Fruit fly (Drosophila melanogaster) whole organism, embryonic: Measurements from ENCODE around the gene Set2.
A peak's percentile ranks its signal among the peaks of the same experiment; 100 is the strongest.

Source experiments
- CG10147 ChIP-seq: fragments of 200-800 bp; sonication (Bioruptor generic); optimal IDR thresholded peaks from 2 replicates; lab custom pipeline; 2019; ENCODE audit warnings: missing biosample characterization, mild to moderate bottlenecking, missing genetic modification characterization, moderate library complexity
- CG10209 ChIP-seq: fragments of 200-800 bp; sonication (Bioruptor generic); optimal IDR thresholded peaks from 3 replicates; lab custom pipeline; 2017; ENCODE audit warnings: missing biosample characterization, mild to moderate bottlenecking, missing genetic modification characterization, missing genetic modification reagents
- CG1024 ChIP-seq: fragments of 200-800 bp; sonication (Bioruptor generic); IDR thresholded peaks from 2 replicates; pipeline ENCODE4 v1.3.6; 2022; ENCODE audit warnings: missing biosample characterization, missing genetic modification characterization
- CG10274 ChIP-seq: fragments of 200-800 bp; sonication (Bioruptor generic); optimal IDR thresholded peaks from 3 replicates; lab custom pipeline; 2017; ENCODE audit warnings: missing biosample characterization, mild to moderate bottlenecking, missing genetic modification characterization
- CG10431 ChIP-seq: fragments of 200-800 bp; sonication (Bioruptor generic); optimal IDR thresholded peaks from 3 replicates; lab custom pipeline; 2018; ENCODE audit warnings: missing biosample characterization, mild to moderate bottlenecking, missing genetic modification characterization
- CG11456 ChIP-seq: fragments of 200-800 bp; sonication (Bioruptor generic); IDR thresholded peaks from 3 replicates; pipeline ENCODE4 v1.3.6; 2022; ENCODE audit warnings: missing biosample characterization, missing genetic modification characterization
- CG12236 ChIP-seq: fragments of 200-800 bp; sonication (Bioruptor generic); optimal IDR thresholded peaks from 2 replicates; lab custom pipeline; 2016; ENCODE audit warnings: missing biosample characterization, missing genetic modification characterization
- CG12299 ChIP-seq: fragments of 200-800 bp; sonication (Bioruptor generic); optimal IDR thresholded peaks from 2 replicates; lab custom pipeline; 2018; ENCODE audit warnings: missing biosample characterization, mild to moderate bottlenecking, missing genetic modification characterization
- CG12769 ChIP-seq: fragments of 200-800 bp; sonication (Bioruptor generic); optimal IDR thresholded peaks from 2 replicates; lab custom pipeline; 2019; ENCODE audit warnings: missing biosample characterization, mild to moderate bottlenecking, missing genetic modification characterization, moderate library complexity
- CG15479 ChIP-seq: fragments of 200-800 bp; sonication (Bioruptor generic); optimal IDR thresholded peaks from 3 replicates; lab custom pipeline; 2019; ENCODE audit warnings: missing biosample characterization, mild to moderate bottlenecking, missing genetic modification characterization, moderate library complexity
- CG1602 ChIP-seq: fragments of 200-800 bp; sonication (Bioruptor generic); optimal IDR thresholded peaks from 3 replicates; lab custom pipeline; 2016; ENCODE audit warnings: missing biosample characterization, missing genetic modification characterization
- CG16813 ChIP-seq: fragments of 200-800 bp; sonication (Bioruptor generic); IDR thresholded peaks from 3 replicates; pipeline ENCODE4 v1.3.6; 2022; ENCODE audit warnings: missing biosample characterization, missing genetic modification characterization; ENCODE audit not compliant: partially characterized antibody
- CG16863 ChIP-seq: fragments of 200-800 bp; sonication (Bioruptor generic); optimal IDR thresholded peaks from 3 replicates; lab custom pipeline; 2016; ENCODE audit warnings: missing biosample characterization, missing genetic modification characterization
- CG17568 ChIP-seq: fragments of 200-800 bp; sonication (Bioruptor generic); optimal IDR thresholded peaks from 2 replicates; lab custom pipeline; 2018; ENCODE audit warnings: missing biosample characterization, mild to moderate bottlenecking, missing genetic modification characterization, moderate library complexity
- CG18599 ChIP-seq: fragments of 200-800 bp; sonication (Bioruptor generic); optimal IDR thresholded peaks from 3 replicates; lab custom pipeline; 2017; ENCODE audit warnings: missing biosample characterization, missing genetic modification characterization, mild to moderate bottlenecking, moderate library complexity, missing genetic modification reagents
- CG2202 ChIP-seq: fragments of 200-800 bp; sonication (Bioruptor generic); optimal IDR thresholded peaks from 2 replicates; lab custom pipeline; 2018; ENCODE audit warnings: missing biosample characterization, mild to moderate bottlenecking, missing genetic modification characterization
- CG2889 ChIP-seq: fragments of 200-800 bp; sonication (Bioruptor generic); IDR thresholded peaks from 3 replicates; pipeline ENCODE4 v1.3.6; 2022; ENCODE audit warnings: missing biosample characterization, missing genetic modification characterization
- CG30020 ChIP-seq: fragments of 200-800 bp; optimal IDR thresholded peaks from 2 replicates; lab custom pipeline; 2019; ENCODE audit warnings: missing biosample characterization, mild to moderate bottlenecking, missing genetic modification characterization, moderate library complexity
- CG32767 ChIP-seq: fragments of 200-800 bp; sonication (Bioruptor generic); IDR thresholded peaks from 2 replicates; pipeline ENCODE4 v1.3.6; 2022; ENCODE audit warnings: missing biosample characterization, missing genetic modification characterization
- CG32772 ChIP-seq: fragments of 200-800 bp; sonication (Bioruptor generic); IDR thresholded peaks from 2 replicates; pipeline ENCODE4 v1.3.6; 2022; ENCODE audit warnings: missing biosample characterization, missing genetic modification characterization
- CG3838 ChIP-seq: fragments of 200-800 bp; sonication (Bioruptor generic); optimal IDR thresholded peaks from 3 replicates; lab custom pipeline; 2016; ENCODE audit warnings: missing biosample characterization, missing genetic modification characterization
- CG3847 ChIP-seq: fragments of 200-800 bp; sonication (Bioruptor generic); IDR thresholded peaks from 2 replicates; pipeline ENCODE4 v1.3.6; 2022; ENCODE audit warnings: missing biosample characterization, missing genetic modification characterization
- CG3995 ChIP-seq: fragments of 200-800 bp; sonication (Bioruptor generic); optimal IDR thresholded peaks from 3 replicates; lab custom pipeline; 2016; ENCODE audit warnings: missing biosample characterization, missing genetic modification characterization
- CG5180 ChIP-seq: fragments of 200-800 bp; sonication (Bioruptor generic); optimal IDR thresholded peaks from 3 replicates; lab custom pipeline; 2017; ENCODE audit warnings: missing biosample characterization, missing genetic modification characterization, mild to moderate bottlenecking, moderate library complexity, missing genetic modification reagents
- CG5245 ChIP-seq: fragments of 200-800 bp; sonication (Bioruptor generic); optimal IDR thresholded peaks from 3 replicates; lab custom pipeline; 2016; ENCODE audit warnings: missing biosample characterization, missing genetic modification characterization
- CG5953 ChIP-seq: fragments of 200-800 bp; sonication (Bioruptor generic); IDR thresholded peaks from 2 replicates; pipeline ENCODE4 v1.3.6; 2022; ENCODE audit warnings: missing biosample characterization, missing genetic modification characterization
- CG6254 ChIP-seq: fragments of 200-800 bp; sonication (Bioruptor generic); optimal IDR thresholded peaks from 3 replicates; lab custom pipeline; 2017; ENCODE audit warnings: mild to moderate bottlenecking, missing biosample characterization, missing genetic modification reagents, missing genetic modification characterization
- CG8944 ChIP-seq: fragments of 200-800 bp; sonication (Bioruptor generic); optimal IDR thresholded peaks from 3 replicates; lab custom pipeline; 2016; ENCODE audit warnings: missing biosample characterization, missing genetic modification characterization
- CG9215 ChIP-seq: fragments of 200-800 bp; sonication (Bioruptor generic); IDR thresholded peaks from 2 replicates; pipeline ENCODE4 v1.3.6; 2022; ENCODE audit warnings: missing biosample characterization, missing genetic modification characterization
- Deaf1 ChIP-seq: fragments of 200-800 bp; optimal IDR thresholded peaks from 3 replicates; lab custom pipeline; 2019; ENCODE audit warnings: missing biosample characterization, mild to moderate bottlenecking, missing genetic modification characterization, moderate library complexity
- Drgx ChIP-seq: fragments of 200-800 bp; sonication (Bioruptor generic); IDR thresholded peaks from 2 replicates; pipeline ENCODE4 v1.3.6; 2022; ENCODE audit warnings: missing biosample characterization, missing genetic modification characterization
- E2f1 ChIP-seq: fragments of 200-800 bp; sonication (Bioruptor generic); IDR thresholded peaks from 2 replicates; pipeline ENCODE4 v1.3.6; 2022; ENCODE audit warnings: missing biosample characterization, missing genetic modification characterization
- H15 ChIP-seq: fragments of 200-800 bp; sonication (Bioruptor generic); IDR thresholded peaks from 3 replicates; pipeline ENCODE4 v1.3.6; 2022; ENCODE audit warnings: missing biosample characterization, missing genetic modification characterization
- Lhr ChIP-seq: fragments of 200-800 bp; sonication (Bioruptor generic); optimal IDR thresholded peaks from 3 replicates; lab custom pipeline; 2017; ENCODE audit warnings: mild to moderate bottlenecking, missing biosample characterization, missing genetic modification reagents, missing genetic modification characterization
- Side ChIP-seq: fragments of 200-800 bp; sonication (Bioruptor generic); optimal IDR thresholded peaks from 2 replicates; lab custom pipeline; 2016; ENCODE audit warnings: missing biosample characterization, missing genetic modification characterization
- Sox102F ChIP-seq: fragments of 200-800 bp; sonication (Bioruptor generic); optimal IDR thresholded peaks from 2 replicates; lab custom pipeline; 2018; ENCODE audit warnings: missing biosample characterization, mild to moderate bottlenecking, missing genetic modification characterization, moderate library complexity
- Trl ChIP-seq, 3 experiments: fragments of >200 bp in 2 of 3; fragments of 200-800 bp in 1 of 3; sonication (Bioruptor generic) in 1 of 3; optimal IDR thresholded peaks; 2 replicates in 1 of 3; 3 replicates in 2 of 3; lab custom pipeline; 2016 to 2017; ENCODE audit warnings: missing biosample characterization in 1 of 3, missing genetic modification characterization in 1 of 3
- Vsx1 ChIP-seq: fragments of 200-800 bp; sonication (Bioruptor generic); optimal IDR thresholded peaks from 2 replicates; lab custom pipeline; 2017; ENCODE audit warnings: missing biosample characterization, mild to moderate bottlenecking, missing genetic modification characterization, missing genetic modification reagents
- ac ChIP-seq: fragments of 200-800 bp; sonication (Bioruptor generic); optimal IDR thresholded peaks from 3 replicates; lab custom pipeline; 2017; ENCODE audit warnings: missing biosample characterization, mild to moderate bottlenecking, missing genetic modification characterization
- br ChIP-seq: fragments of >200 bp; optimal IDR thresholded peaks from 2 replicates; lab custom pipeline; 2017
- cwo ChIP-seq: fragments of 200-800 bp; sonication (Bioruptor generic); optimal IDR thresholded peaks from 3 replicates; lab custom pipeline; 2017; ENCODE audit warnings: missing biosample characterization, missing genetic modification characterization, mild to moderate bottlenecking, moderate library complexity, missing genetic modification reagents
- eyg ChIP-seq: fragments of 200-800 bp; sonication (Bioruptor generic); optimal IDR thresholded peaks from 3 replicates; lab custom pipeline; 2016; ENCODE audit warnings: missing biosample characterization, missing genetic modification characterization
- ftz-f1 ChIP-seq: fragments of 200-800 bp; sonication (Bioruptor generic); optimal IDR thresholded peaks from 2 replicates; lab custom pipeline; 2016; ENCODE audit warnings: missing biosample characterization, missing genetic modification characterization
- lilli ChIP-seq: fragments of 200-800 bp; sonication (Bioruptor generic); optimal IDR thresholded peaks from 3 replicates; lab custom pipeline; 2016; ENCODE audit warnings: missing biosample characterization, missing genetic modification characterization
- maf-S ChIP-seq: fragments of 200-800 bp; sonication (Bioruptor generic); optimal IDR thresholded peaks from 2 replicates; lab custom pipeline; 2016; ENCODE audit warnings: missing biosample characterization, missing genetic modification characterization
- phol ChIP-seq: fragments of 200-800 bp; sonication (Bioruptor generic); optimal IDR thresholded peaks from 3 replicates; lab custom pipeline; 2018; ENCODE audit warnings: missing biosample characterization, mild to moderate bottlenecking, missing genetic modification characterization, moderate library complexity
- ranshi ChIP-seq: fragments of 200-800 bp; sonication (Bioruptor generic); IDR thresholded peaks from 2 replicates; pipeline ENCODE4 v1.3.6; 2022; ENCODE audit warnings: missing biosample characterization, missing genetic modification characterization
- sqz ChIP-seq: fragments of 200-800 bp; sonication (Bioruptor generic); optimal IDR thresholded peaks from 3 replicates; lab custom pipeline; 2018; ENCODE audit warnings: missing biosample characterization, mild to moderate bottlenecking, missing genetic modification characterization
- stc ChIP-seq: fragments of 200-800 bp; sonication (Bioruptor generic); IDR thresholded peaks from 2 replicates; pipeline ENCODE4 v1.3.6; 2022; ENCODE audit warnings: missing biosample characterization, missing genetic modification characterization
- tgo ChIP-seq: fragments of 200-800 bp; sonication (Bioruptor generic); IDR thresholded peaks from 3 replicates; pipeline ENCODE4 v1.3.6; 2022; ENCODE audit warnings: missing biosample characterization, missing genetic modification characterization
- toy ChIP-seq: fragments of 200-800 bp; sonication (Bioruptor generic); IDR thresholded peaks from 2 replicates; pipeline ENCODE4 v1.3.6; 2022; ENCODE audit warnings: missing biosample characterization, missing genetic modification characterization
- usp ChIP-seq: fragments of >200 bp; optimal IDR thresholded peaks from 2 replicates; lab custom pipeline; 2017; ENCODE audit warnings: missing biosample characterization, missing genetic modification characterization

The Set2 gene

DNA sequence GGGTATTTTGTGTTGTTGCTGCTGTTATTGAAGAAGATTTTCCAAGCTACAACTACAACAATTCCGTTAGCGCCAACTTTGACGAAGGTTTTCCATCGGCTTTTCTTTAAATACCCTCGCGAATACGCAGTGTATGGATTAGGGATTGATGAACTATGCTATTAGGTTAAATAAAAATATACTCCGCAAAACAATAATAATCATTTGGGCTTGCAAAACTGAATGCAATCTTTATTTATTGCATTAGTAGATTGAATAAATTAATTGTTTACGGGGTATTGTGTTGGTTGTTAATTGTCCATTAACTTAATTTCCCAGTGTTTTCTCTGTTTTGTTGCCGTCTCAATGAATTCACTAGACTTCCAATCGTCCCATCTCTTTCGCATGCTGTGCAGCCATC, 34.4 kb downstream of the Set2 start (continued):
- no peak for TF ChIP-seq maf-S (GFP tag; lab: Kevin White, UChicago)
- no peak for TF ChIP-seq CG12236
- no peak for TF ChIP-seq cwo (GFP tag; lab: Kevin White, UChicago)
- no peak for TF ChIP-seq CG11456 (GFP tag; lab: Robert Waterston, UW)
- no peak for TF ChIP-seq CG1024 (GFP tag; lab: Robert Waterston, UW)
- TF ChIP-seq H15 (GFP tag; lab: Robert Waterston, UW): 0 out of 3 replicates have a peak, but pooled peaks have one; percentile 7
- no peak for TF ChIP-seq usp (GFP tag; lab: Kevin White, UChicago)
- no peak for TF ChIP-seq CG16863 (GFP tag; lab: Kevin White, UChicago)
- TF ChIP-seq CG12769 (tag; lab: Kevin White, UChicago): no peak
- TF ChIP-seq CG3995 (GFP tag; lab: Kevin White, UChicago): no peak
- TF ChIP-seq Sox102F (GFP tag; lab: Kevin White, UChicago): peak; percentile 49
- no peak for TF ChIP-seq Deaf1 (tag; lab: Kevin White, UChicago)
- TF ChIP-seq CG15479: no peak
- TF ChIP-seq CG2889: no peak
- no peak for TF ChIP-seq CG12299
- TF ChIP-seq CG5180 (GFP tag; lab: Kevin White, UChicago): no peak
- no peak for TF ChIP-seq CG32767 (GFP tag; lab: Robert Waterston, UW)
- no peak for TF ChIP-seq CG5953 (GFP tag; lab: Robert Waterston, UW)
- TF ChIP-seq CG16813 (GFP tag; lab: Robert Waterston, UW): no peak
- TF ChIP-seq lilli (GFP tag; lab: Kevin White, UChicago): no peak
- TF ChIP-seq Lhr (GFP tag; lab: Kevin White, UChicago): no peak
- no peak for TF ChIP-seq ftz-f1 (GFP tag; lab: Kevin White, UChicago)
- TF ChIP-seq CG8944: no peak
- TF ChIP-seq CG10147 (GFP tag; lab: Kevin White, UChicago): no peak
- TF ChIP-seq E2f1 (GFP tag; lab: Robert Waterston, UW): no peak
- no peak for TF ChIP-seq toy (GFP tag; lab: Robert Waterston, UW)
- no peak for TF ChIP-seq Side (GFP tag; lab: Kevin White, UChicago)
- peak; percentile 10 for TF ChIP-seq CG10209 (GFP tag; lab: Kevin White, UChicago)
- TF ChIP-seq eyg (GFP tag; lab: Kevin White, UChicago): no peak
- no peak for TF ChIP-seq phol (tag; lab: Kevin White, UChicago)
- TF ChIP-seq ranshi (GFP tag; lab: Robert Waterston, UW): peak; percentile 47; the same call in 1 of the 2 replicates
- peak; percentile 9; the same call in 1 of the 2 replicates for TF ChIP-seq CG3847
- no peak for TF ChIP-seq CG3838 (GFP tag; lab: Kevin White, UChicago)
- no peak for TF ChIP-seq CG1602 (GFP tag; lab: Kevin White, UChicago)
- TF ChIP-seq CG10274 (GFP tag; lab: Kevin White, UChicago): no peak
- no peak for TF ChIP-seq CG17568
- TF ChIP-seq CG5245 (GFP tag; lab: Kevin White, UChicago): no peak
- TF ChIP-seq CG18599 (GFP tag; lab: Kevin White, UChicago): no peak
- TF ChIP-seq tgo (GFP tag; lab: Robert Waterston, UW): no peak
- peak in 1 of 2 experiments; percentile 4 for TF ChIP-seq Trl (optimal IDR thresholded peaks at IDR 0.05; lab: Kevin White, UChicago)
- TF ChIP-seq Trl (GFP tag; optimal IDR thresholded peaks at IDR 0.05; lab: Kevin White, UChicago): no peak
- no peak for TF ChIP-seq CG30020 (tag; lab: Kevin White, UChicago)
- TF ChIP-seq ac (GFP tag; lab: Kevin White, UChicago): no peak
- no peak for TF ChIP-seq CG10431
- TF ChIP-seq CG6254: no peak
- TF ChIP-seq br (lab: Kevin White, UChicago): no peak
- no peak for TF ChIP-seq CG2202
- no peak for TF ChIP-seq CG9215
- no peak for TF ChIP-seq stc
- no peak for TF ChIP-seq CG32772 (GFP tag; lab: Robert Waterston, UW)
- 0 out of 2 replicates have a peak, but pooled peaks have one; percentile 25 for TF ChIP-seq Drgx (GFP tag; lab: Robert Waterston, UW)
- no peak for TF ChIP-seq Vsx1 (GFP tag; lab: Kevin White, UChicago)
- TF ChIP-seq sqz (GFP tag; lab: Kevin White, UChicago): no peak
